Worm (Caenorhabditis elegans) whole organism, early embryonic: ENCODE data around the gene cpg-18.

ENCODE experiments used
- B0310.2 ChIP-seq: sonication (generic microtip); optimal IDR thresholded peaks from 2 replicates; lab custom pipeline; 2016; ENCODE audit warnings: mild to moderate bottlenecking, missing genetic modification characterization, missing compliant biosample characterization
- F13C5.2 ChIP-seq: sonication (generic microtip); optimal IDR thresholded peaks from 2 replicates; lab custom pipeline; 2017; ENCODE audit warnings: mild to moderate bottlenecking, missing genetic modification characterization, inconsistent platforms, missing compliant biosample characterization
- aly-1 ChIP-seq: sonication (generic microtip); optimal IDR thresholded peaks from 2 replicates; lab custom pipeline; 2016; ENCODE audit warnings: missing genetic modification characterization, missing compliant biosample characterization
- ama-1 ChIP-seq: fragments of 150-350 bp; optimal IDR thresholded peaks from 2 replicates; lab custom pipeline; 2014
- ceh-13 ChIP-seq: fragments of 200-800 bp; sonication (Bioruptor generic); optimal IDR thresholded peaks from 2 replicates; lab custom pipeline; 2018; ENCODE audit warnings: mild to moderate bottlenecking, missing genetic modification characterization, missing compliant biosample characterization
- ceh-36 ChIP-seq: sonication (generic microtip); optimal IDR thresholded peaks from 2 replicates; lab custom pipeline; 2016; ENCODE audit warnings: missing genetic modification characterization, inconsistent platforms, missing compliant biosample characterization
- flt-1 ChIP-seq: fragments of 200-800 bp; sonication (Bioruptor generic); IDR thresholded peaks from 2 replicates; pipeline ENCODE4 v1.3.6; 2022; ENCODE audit warnings: missing genetic modification characterization, missing compliant biosample characterization
- hmbx-1 ChIP-seq: sonication (generic microtip); optimal IDR thresholded peaks from 2 replicates; lab custom pipeline; 2016; ENCODE audit warnings: mild to moderate bottlenecking, missing genetic modification characterization, missing compliant biosample characterization
- hmg-4 ChIP-seq: fragments of 200-800 bp; sonication (Bioruptor generic); optimal IDR thresholded peaks from 2 replicates; lab custom pipeline; 2018; ENCODE audit warnings: mild to moderate bottlenecking, missing genetic modification characterization, missing compliant biosample characterization
- hnd-1 ChIP-seq: sonication (generic microtip); optimal IDR thresholded peaks from 2 replicates; lab custom pipeline; 2016; ENCODE audit warnings: missing genetic modification characterization, missing compliant biosample characterization
- pes-1 ChIP-seq: fragments of 200-800 bp; sonication (Bioruptor generic); IDR thresholded peaks from 2 replicates; pipeline ENCODE4 v1.3.6; 2022; ENCODE audit warnings: missing genetic modification reagents, missing genetic modification characterization, missing compliant biosample characterization
- scrt-1 ChIP-seq: fragments of 200-800 bp; sonication (Bioruptor generic); IDR thresholded peaks from 2 replicates; pipeline ENCODE4 v1.3.6; 2022; ENCODE audit warnings: missing genetic modification characterization, missing compliant biosample characterization
- sea-1 ChIP-seq: fragments of 200-800 bp; sonication (Bioruptor generic); conservative IDR thresholded peaks from 2 replicates; pipeline ENCODE4 v1.3.6; 2022; ENCODE audit warnings: missing genetic modification characterization, missing compliant biosample characterization
- tbx-11 ChIP-seq: fragments of 200-800 bp; sonication (Bioruptor generic); IDR thresholded peaks from 2 replicates; pipeline ENCODE4 v1.3.6; 2022; ENCODE audit warnings: missing genetic modification characterization, missing compliant biosample characterization
- tbx-37 ChIP-seq: fragments of 200-800 bp; sonication (Bioruptor generic); conservative IDR thresholded peaks from 2 replicates; pipeline ENCODE4 v1.3.6; 2022; ENCODE audit warnings: missing genetic modification reagents, missing genetic modification characterization, missing compliant biosample characterization
- tra-4 ChIP-seq: sonication (generic microtip); optimal IDR thresholded peaks from 2 replicates; lab custom pipeline; 2017; ENCODE audit warnings: missing genetic modification characterization, missing compliant biosample characterization

The cpg-18 gene

DNA sequence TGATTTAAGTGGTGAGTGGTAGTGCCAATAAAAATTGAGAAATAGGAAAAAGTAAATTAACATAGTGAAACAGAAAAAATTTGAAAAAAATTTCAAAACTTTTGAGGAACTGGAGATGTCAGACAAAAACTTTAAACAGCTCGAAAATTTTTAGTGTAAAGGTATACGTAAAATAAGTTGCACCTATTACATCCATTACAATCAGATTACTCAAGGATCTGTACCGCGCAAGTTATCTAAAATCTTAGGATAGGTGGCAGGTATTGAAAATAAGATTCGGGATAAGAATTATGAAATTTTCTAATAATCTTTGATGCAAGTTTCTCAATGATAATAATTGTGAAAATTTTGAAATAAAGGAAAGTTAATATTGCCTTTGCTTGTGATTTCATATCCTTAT is 32.0 kb downstream of the cpg-18 start:
- TF ChIP-seq flt-1 (GFP tag; lab: Robert Waterston, UW) (no peak), hmg-4 (no peak), ama-1 (lab: Kevin White, UChicago) (no peak), tbx-11 (no peak)

- no peak for TF ChIP-seq hmbx-1 (tag; lab: Kevin White, UChicago)
- no peak for TF ChIP-seq tra-4 (tag; lab: Kevin White, UChicago)
- no peak for TF ChIP-seq sea-1 (GFP tag; lab: Robert Waterston, UW)
- no peak for TF ChIP-seq tbx-11
- no peak for TF ChIP-seq B0310.2
- no peak for TF ChIP-seq ceh-36
- TF ChIP-seq tbx-37 (GFP tag; lab: Robert Waterston, UW) = no peak
- TF ChIP-seq aly-1 = no peak
- no peak for TF ChIP-seq ceh-13 (GFP tag; lab: Kevin White, UChicago)
- TF ChIP-seq pes-1 = no peak
- TF ChIP-seq hnd-1 (tag; lab: Kevin White, UChicago) = no peak
- no peak for TF ChIP-seq F13C5.2 (tag; lab: Kevin White, UChicago)
- no peak for TF ChIP-seq ama-1 (lab: Kevin White, UChicago)
- TF ChIP-seq flt-1 (GFP tag; lab: Robert Waterston, UW) = no peak
Measured at ce11 chrIV:5778342-5778741, 43.5 kb downstream of the cpg-18 start.

- TF ChIP-seq flt-1 (GFP tag; lab: Robert Waterston, UW) = no peak
- TF ChIP-seq sea-1 (GFP tag; lab: Robert Waterston, UW) = no peak
- no peak for TF ChIP-seq tra-4 (tag; lab: Kevin White, UChicago)
- no peak for TF ChIP-seq B0310.2
Measured at ce11 chrIV:5779537-5779936, 44.7 kb downstream of the cpg-18 start.

- TF ChIP-seq scrt-1 (GFP tag; lab: Robert Waterston, UW) = no peak
- TF ChIP-seq pes-1 = no peak
- no peak for TF ChIP-seq hnd-1 (tag; lab: Kevin White, UChicago)
Measured at ce11 chrIV:5780234-5780788, 45.5 kb downstream of the cpg-18 start.

- no peak for TF ChIP-seq hnd-1 (tag; lab: Kevin White, UChicago)
- no peak for TF ChIP-seq tra-4 (tag; lab: Kevin White, UChicago)
- no peak for TF ChIP-seq F13C5.2 (tag; lab: Kevin White, UChicago)
- TF ChIP-seq tbx-11 = no peak
- TF ChIP-seq sea-1 (GFP tag; lab: Robert Waterston, UW) = no peak
- TF ChIP-seq aly-1 = no peak
- no peak for TF ChIP-seq scrt-1 (GFP tag; lab: Robert Waterston, UW)
- TF ChIP-seq ceh-36 = no peak
- no peak for TF ChIP-seq ceh-13 (GFP tag; lab: Kevin White, UChicago)
- TF ChIP-seq hmbx-1 (tag; lab: Kevin White, UChicago) = no peak
- TF ChIP-seq hmg-4 = no peak
Measured at ce11 chrIV:5783675-5784074, 48.9 kb downstream of the cpg-18 start.
